Fruit fly (Drosophila melanogaster) whole organism, embryonic: ENCODE results near the gene amos.

Source experiments
- Aef1 ChIP-seq: fragments of 200-800 bp; sonication (Bioruptor generic); IDR thresholded peaks from 3 replicates; pipeline ENCODE4 v1.3.6; 2022; ENCODE audit warnings: missing biosample characterization, missing genetic modification characterization
- CG10321 ChIP-seq: fragments of 200-800 bp; sonication (Bioruptor generic); IDR thresholded peaks from 2 replicates; pipeline ENCODE4 v1.3.6; 2022; ENCODE audit warnings: missing biosample characterization, missing genetic modification characterization
- CG10366 ChIP-seq: fragments of 200-800 bp; sonication (Bioruptor generic); IDR thresholded peaks from 2 replicates; pipeline ENCODE4 v1.3.6; 2022; ENCODE audit warnings: missing biosample characterization, missing genetic modification characterization
- CG12744 ChIP-seq: fragments of 200-800 bp; sonication (Bioruptor generic); optimal IDR thresholded peaks from 2 replicates; lab custom pipeline; 2016; ENCODE audit warnings: missing biosample characterization, missing genetic modification characterization
- CG14667 ChIP-seq: fragments of 200-800 bp; sonication (Bioruptor generic); IDR thresholded peaks from 2 replicates; pipeline ENCODE4 v1.3.6; 2022; ENCODE audit warnings: missing biosample characterization, missing genetic modification characterization
- CG14965 ChIP-seq: fragments of 200-800 bp; sonication (Bioruptor generic); optimal IDR thresholded peaks from 2 replicates; lab custom pipeline; 2016; ENCODE audit warnings: missing biosample characterization, missing genetic modification characterization, borderline replicate concordance
- CG15011 ChIP-seq: fragments of 200-800 bp; sonication (Bioruptor generic); optimal IDR thresholded peaks from 3 replicates; lab custom pipeline; 2018; ENCODE audit warnings: missing biosample characterization, mild to moderate bottlenecking, missing genetic modification characterization
- CG15514 ChIP-seq: fragments of 200-800 bp; sonication (Bioruptor generic); optimal IDR thresholded peaks from 3 replicates; lab custom pipeline; 2017; ENCODE audit warnings: missing biosample characterization, missing genetic modification characterization, mild to moderate bottlenecking, moderate library complexity, missing genetic modification reagents
- CG1647 ChIP-seq: fragments of 200-800 bp; sonication (Bioruptor generic); optimal IDR thresholded peaks from 3 replicates; lab custom pipeline; 2016; ENCODE audit warnings: missing biosample characterization, missing genetic modification characterization
- CG16813 ChIP-seq: fragments of 200-800 bp; sonication (Bioruptor generic); IDR thresholded peaks from 3 replicates; pipeline ENCODE4 v1.3.6; 2022; ENCODE audit warnings: missing biosample characterization, missing genetic modification characterization; ENCODE audit not compliant: partially characterized antibody
- CG18476 ChIP-seq: fragments of 200-800 bp; sonication (Bioruptor generic); optimal IDR thresholded peaks from 2 replicates; lab custom pipeline; 2016; ENCODE audit warnings: missing biosample characterization, mild to moderate bottlenecking, missing genetic modification characterization
- CG2120 ChIP-seq: fragments of 200-800 bp; sonication (Bioruptor generic); optimal IDR thresholded peaks from 3 replicates; lab custom pipeline; 2016; ENCODE audit warnings: missing biosample characterization, missing genetic modification characterization
- CG30020 ChIP-seq: fragments of 200-800 bp; optimal IDR thresholded peaks from 2 replicates; lab custom pipeline; 2019; ENCODE audit warnings: missing biosample characterization, mild to moderate bottlenecking, missing genetic modification characterization, moderate library complexity
- CG33213 ChIP-seq: fragments of 200-800 bp; sonication (Bioruptor generic); optimal IDR thresholded peaks from 3 replicates; lab custom pipeline; 2016; ENCODE audit warnings: missing biosample characterization, missing genetic modification characterization
- CG3407 ChIP-seq: fragments of 200-800 bp; sonication (Bioruptor generic); optimal IDR thresholded peaks from 2 replicates; lab custom pipeline; 2018; ENCODE audit warnings: missing biosample characterization, mild to moderate bottlenecking, missing genetic modification characterization
- CG4328 ChIP-seq: fragments of 200-800 bp; sonication (Bioruptor generic); optimal IDR thresholded peaks from 3 replicates; lab custom pipeline; 2017; ENCODE audit warnings: missing biosample characterization, missing genetic modification reagents, missing genetic modification characterization
- CG4424 ChIP-seq: fragments of 200-800 bp; sonication (Bioruptor generic); optimal IDR thresholded peaks from 3 replicates; lab custom pipeline; 2016; ENCODE audit warnings: missing biosample characterization, missing genetic modification characterization
- CG4617 ChIP-seq: fragments of 200-800 bp; sonication (Bioruptor generic); optimal IDR thresholded peaks from 3 replicates; lab custom pipeline; 2016; ENCODE audit warnings: missing biosample characterization, missing genetic modification characterization, borderline replicate concordance
- CG6791 ChIP-seq: fragments of 200-800 bp; sonication (Bioruptor generic); IDR thresholded peaks from 3 replicates; pipeline ENCODE4 v1.3.6; 2022; ENCODE audit warnings: missing biosample characterization, missing genetic modification characterization; ENCODE audit not compliant: partially characterized antibody
- CG8281 ChIP-seq: fragments of 200-800 bp; sonication (Bioruptor generic); optimal IDR thresholded peaks from 2 replicates; lab custom pipeline; 2018; ENCODE audit warnings: missing biosample characterization, mild to moderate bottlenecking, missing genetic modification characterization, moderate library complexity
- CG8290 ChIP-seq, 3 experiments: fragments of 200-800 bp; sonication (Bioruptor generic); optimal IDR thresholded peaks; 2 replicates each; lab custom pipeline; 2016 to 2019; ENCODE audit warnings: missing biosample characterization in 3 of 3, missing genetic modification characterization in 3 of 3, mild to moderate bottlenecking in 2 of 3, moderate library complexity in 1 of 3
- CG8765 ChIP-seq: fragments of 200-800 bp; sonication (Bioruptor generic); IDR thresholded peaks from 2 replicates; pipeline ENCODE4 v1.3.6; 2022; ENCODE audit warnings: missing biosample characterization, missing genetic modification characterization
- CG9609 ChIP-seq: fragments of 200-800 bp; sonication (Bioruptor generic); optimal IDR thresholded peaks from 3 replicates; lab custom pipeline; 2016; ENCODE audit warnings: missing biosample characterization, missing genetic modification characterization
- CkIIα-i1 ChIP-seq: fragments of 200-800 bp; sonication (Bioruptor generic); IDR thresholded peaks from 2 replicates; pipeline ENCODE4 v1.3.6; 2022; ENCODE audit warnings: missing biosample characterization, missing genetic modification characterization
- D19B ChIP-seq: fragments of 200-800 bp; sonication (Bioruptor generic); optimal IDR thresholded peaks from 2 replicates; lab custom pipeline; 2017; ENCODE audit warnings: missing biosample characterization, mild to moderate bottlenecking, missing genetic modification characterization
- Dll ChIP-seq: fragments of 200-800 bp; sonication (Bioruptor generic); IDR thresholded peaks from 4 replicates; pipeline ENCODE4 v1.3.6; 2022; ENCODE audit warnings: missing biosample characterization, missing genetic modification characterization; ENCODE audit not compliant: partially characterized antibody
- GATAe ChIP-seq: fragments of 200-800 bp; sonication (Bioruptor generic); conservative IDR thresholded peaks from 2 replicates; pipeline ENCODE4 v1.3.6; 2022; ENCODE audit warnings: missing biosample characterization, missing genetic modification characterization
- HLHmδ ChIP-seq: fragments of 200-800 bp; sonication (Bioruptor generic); optimal IDR thresholded peaks from 2 replicates; lab custom pipeline; 2018; ENCODE audit warnings: missing biosample characterization, mild to moderate bottlenecking, missing genetic modification characterization, moderate library complexity
- Hr78 ChIP-seq, 2 experiments: fragments of 200-800 bp in 1 of 2; fragments of >200 bp in 1 of 2; sonication (Bioruptor generic) in 1 of 2; optimal IDR thresholded peaks; 2 replicates each; lab custom pipeline; 2017 to 2019; ENCODE audit warnings: missing biosample characterization in 2 of 2, missing genetic modification characterization in 2 of 2, mild to moderate bottlenecking in 1 of 2, moderate library complexity in 1 of 2
- NC2β ChIP-seq: fragments of 200-800 bp; sonication (Bioruptor generic); optimal IDR thresholded peaks from 2 replicates; lab custom pipeline; 2016; ENCODE audit warnings: missing biosample characterization, missing genetic modification characterization
- NFAT ChIP-seq: fragments of 200-800 bp; sonication (Bioruptor generic); IDR thresholded peaks from 2 replicates; pipeline ENCODE4 v1.3.6; 2022; ENCODE audit warnings: missing biosample characterization, missing genetic modification characterization
- Nf-YA ChIP-seq: fragments of 200-800 bp; sonication (Bioruptor generic); IDR thresholded peaks from 2 replicates; pipeline ENCODE4 v1.3.6; 2022; ENCODE audit warnings: missing biosample characterization, missing genetic modification characterization
- Xbp1 ChIP-seq: fragments of 200-800 bp; sonication (Bioruptor generic); optimal IDR thresholded peaks from 3 replicates; lab custom pipeline; 2016; ENCODE audit warnings: missing biosample characterization, mild to moderate bottlenecking, missing genetic modification characterization
- ab ChIP-seq: fragments of 200-800 bp; sonication (Bioruptor generic); optimal IDR thresholded peaks from 2 replicates; lab custom pipeline; 2016; ENCODE audit warnings: missing biosample characterization, missing genetic modification characterization
- az2 ChIP-seq: fragments of 200-800 bp; sonication (Bioruptor generic); optimal IDR thresholded peaks from 3 replicates; lab custom pipeline; 2016; ENCODE audit warnings: missing biosample characterization, missing genetic modification characterization
- bab2 ChIP-seq: fragments of 200-800 bp; sonication (Bioruptor generic); optimal IDR thresholded peaks from 2 replicates; lab custom pipeline; 2016; ENCODE audit warnings: missing biosample characterization, missing genetic modification characterization
- ci ChIP-seq: fragments of 200-800 bp; sonication (Bioruptor generic); IDR thresholded peaks from 3 replicates; pipeline ENCODE4 v1.3.6; 2022; ENCODE audit warnings: missing biosample characterization, missing genetic modification characterization
- dan ChIP-seq: fragments of 200-800 bp; sonication (Bioruptor generic); IDR thresholded peaks from 2 replicates; pipeline ENCODE4 v1.3.6; 2022; ENCODE audit warnings: missing biosample characterization, missing genetic modification characterization
- dati ChIP-seq: fragments of 200-800 bp; sonication (Bioruptor generic); IDR thresholded peaks from 2 replicates; pipeline ENCODE4 v1.3.6; 2022; ENCODE audit warnings: missing biosample characterization, missing genetic modification characterization
- dmrt11E ChIP-seq: fragments of 200-800 bp; sonication (Bioruptor generic); optimal IDR thresholded peaks from 3 replicates; lab custom pipeline; 2018; ENCODE audit warnings: missing biosample characterization, mild to moderate bottlenecking, missing genetic modification characterization, moderate library complexity
- gem ChIP-seq: fragments of 200-800 bp; sonication (Bioruptor generic); optimal IDR thresholded peaks from 2 replicates; lab custom pipeline; 2019; ENCODE audit warnings: missing biosample characterization, mild to moderate bottlenecking, missing genetic modification characterization, moderate library complexity
- gsb ChIP-seq: fragments of 200-800 bp; sonication (Bioruptor generic); IDR thresholded peaks from 2 replicates; pipeline ENCODE4 v1.3.6; 2022; ENCODE audit warnings: missing biosample characterization, missing genetic modification characterization
- gsb-n ChIP-seq: fragments of 200-800 bp; sonication (Bioruptor generic); optimal IDR thresholded peaks from 3 replicates; lab custom pipeline; 2018; ENCODE audit warnings: missing biosample characterization, mild to moderate bottlenecking, missing genetic modification characterization
- jing ChIP-seq: fragments of 200-800 bp; sonication (Bioruptor generic); optimal IDR thresholded peaks from 2 replicates; lab custom pipeline; 2018; ENCODE audit warnings: missing biosample characterization, mild to moderate bottlenecking, missing genetic modification characterization
- klu ChIP-seq: fragments of 200-800 bp; sonication (Bioruptor generic); IDR thresholded peaks from 2 replicates; pipeline ENCODE4 v1.3.6; 2022; ENCODE audit warnings: missing biosample characterization, missing genetic modification characterization
- nerfin-1 ChIP-seq: fragments of 200-800 bp; sonication (Bioruptor generic); optimal IDR thresholded peaks from 3 replicates; lab custom pipeline; 2019; ENCODE audit warnings: missing biosample characterization, mild to moderate bottlenecking, missing genetic modification characterization, moderate library complexity
- nmo ChIP-seq: fragments of 200-800 bp; sonication (Bioruptor generic); optimal IDR thresholded peaks from 2 replicates; lab custom pipeline; 2018; ENCODE audit warnings: missing biosample characterization, mild to moderate bottlenecking, missing genetic modification characterization, moderate library complexity
- pan ChIP-seq, 4 experiments: fragments of >200 bp in 3 of 4; fragments of 200-800 bp in 1 of 4; sonication (Bioruptor generic) in 1 of 4; optimal IDR thresholded peaks in 3 of 4; IDR thresholded peaks in 1 of 4; 2 replicates each; pipeline versions ENCODE4 v1.3.6 to Lab custom; 2017 to 2022; ENCODE audit warnings: missing biosample characterization in 2 of 4, missing genetic modification characterization in 2 of 4, mixed read lengths in 1 of 4
- z ChIP-seq: fragments of 200-800 bp; sonication (Bioruptor generic); IDR thresholded peaks from 3 replicates; pipeline ENCODE4 v1.3.6; 2022; ENCODE audit warnings: missing biosample characterization, missing genetic modification characterization

amos gene

DNA sequence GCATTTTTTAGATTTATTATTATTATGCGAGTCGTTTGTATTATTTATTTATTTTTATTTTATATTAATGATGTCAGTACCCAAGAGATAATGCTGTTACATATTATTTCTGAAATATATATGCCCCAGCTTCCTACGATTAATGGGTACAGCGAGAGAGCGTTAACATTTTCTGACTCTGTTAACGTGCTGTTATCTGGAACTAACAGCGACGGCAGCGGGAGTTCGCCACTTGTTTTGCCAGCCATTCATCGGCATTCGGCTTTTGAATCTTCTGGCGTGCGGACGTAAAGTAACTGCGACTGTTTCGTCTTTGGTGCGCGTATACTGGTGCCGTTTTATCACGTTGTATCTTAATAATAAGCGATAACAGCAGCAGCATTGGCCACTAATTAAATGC lies 20.3 kb upstream of the amos start, which contains the start of gene MESR3 (continued):
- no peak for TF ChIP-seq gsb
- TF ChIP-seq NFAT (GFP tag; lab: Robert Waterston, UW) = peak; percentile 82
- peak; percentile 68 for TF ChIP-seq CG15514 (GFP tag; lab: Kevin White, UChicago)
- peak; percentile 76 for TF ChIP-seq Xbp1
- peak; percentile 63 for TF ChIP-seq Aef1 (GFP tag; lab: Robert Waterston, UW)
- peak; percentile 76 for TF ChIP-seq HLHmδ (GFP tag; lab: Kevin White, UChicago)
- peak; percentile 46; the same call in 1 of the 2 replicates for TF ChIP-seq CG14667 (GFP tag; lab: Robert Waterston, UW)
- peak; percentile 74 for TF ChIP-seq CG4424 (GFP tag; lab: Kevin White, UChicago)
- peak; percentile 8 for TF ChIP-seq CG30020 (tag; lab: Kevin White, UChicago)
- TF ChIP-seq CG15011 (GFP tag; lab: Kevin White, UChicago) = peak; percentile 10
- no peak for TF ChIP-seq CG9609 (GFP tag; lab: Kevin White, UChicago)
- no peak for TF ChIP-seq CG18476 (GFP tag; lab: Kevin White, UChicago)
- TF ChIP-seq CG10321 (GFP tag; lab: Robert Waterston, UW) = peak; percentile 26; the same call in 1 of the 2 replicates
- 0 out of 3 replicates have a peak, but pooled peaks have one; percentile 30 for TF ChIP-seq z
- TF ChIP-seq pan (optimal IDR thresholded peaks at IDR 0.05; lab: Kevin White, UChicago) = peak in 1 of 2 experiments; percentile 50
- TF ChIP-seq pan (GFP tag; optimal IDR thresholded peaks at IDR 0.05 in 1 of 2, IDR thresholded peaks at IDR 0.05 in 1 of 2) = peak in 1 of 2 experiments; percentile 83
- TF ChIP-seq NC2β (GFP tag; lab: Kevin White, UChicago) = no peak
- no peak for TF ChIP-seq dati (GFP tag; lab: Robert Waterston, UW)
- peak; percentile 46 for TF ChIP-seq CG8290 (GFP tag; optimal IDR thresholded peaks at IDR 0.05; lab: Kevin White, UChicago)
- TF ChIP-seq CG8290 (tag; optimal IDR thresholded peaks at IDR 0.05; lab: Kevin White, UChicago) = no peak
- 0 out of 2 replicates have a peak, but pooled peaks have one; percentile 15 for TF ChIP-seq CG8765 (GFP tag; lab: Robert Waterston, UW)
- TF ChIP-seq klu (GFP tag; lab: Robert Waterston, UW) = no peak
- TF ChIP-seq gem = no peak
- peak; percentile 38; the same call in 1 of the 2 replicates for TF ChIP-seq Nf-YA (GFP tag; lab: Robert Waterston, UW)
- peak; percentile 66 for TF ChIP-seq nerfin-1 (tag; lab: Kevin White, UChicago)
- no peak for TF ChIP-seq CG6791
- no peak for TF ChIP-seq CG3407
- peak; percentile 66 for TF ChIP-seq CG4328 (GFP tag; lab: Kevin White, UChicago)
- TF ChIP-seq gsb-n (tag; lab: Kevin White, UChicago) = no peak
- peak; percentile 34 for TF ChIP-seq dmrt11E (tag; lab: Kevin White, UChicago)
- TF ChIP-seq bab2 (GFP tag; lab: Kevin White, UChicago) = no peak
- TF ChIP-seq ci (GFP tag; lab: Robert Waterston, UW) = peak; percentile 85
- TF ChIP-seq GATAe = no peak
- TF ChIP-seq CG33213 (GFP tag; lab: Kevin White, UChicago) = no peak
- no peak for TF ChIP-seq ab (GFP tag; lab: Kevin White, UChicago)
- no peak; the same call in 2 of the 3 replicates for TF ChIP-seq CG16813 (GFP tag; lab: Robert Waterston, UW)
- peak; percentile 75 for TF ChIP-seq nmo (GFP tag; lab: Kevin White, UChicago)
- no peak for TF ChIP-seq dan
- TF ChIP-seq az2 (GFP tag; lab: Kevin White, UChicago) = peak; percentile 19
- TF ChIP-seq CG14965 (GFP tag; lab: Kevin White, UChicago) = no peak
- peak; percentile 66 for TF ChIP-seq D19B (GFP tag; lab: Kevin White, UChicago)
- peak in 1 of 2 experiments; percentile 40 for TF ChIP-seq Hr78 (GFP tag; optimal IDR thresholded peaks at IDR 0.05; lab: Kevin White, UChicago)
- peak; percentile 72 for TF ChIP-seq CG10366 (GFP tag; lab: Robert Waterston, UW)
- TF ChIP-seq CG12744 (GFP tag; lab: Kevin White, UChicago) = no peak
- TF ChIP-seq CG1647 = no peak
- no peak for TF ChIP-seq jing (GFP tag; lab: Kevin White, UChicago)
- no peak for TF ChIP-seq CkIIα-i1 (GFP tag; lab: Robert Waterston, UW)
- peak; percentile 53 for TF ChIP-seq CG8281
- no peak for TF ChIP-seq Dll (GFP tag; lab: Robert Waterston, UW)
- TF ChIP-seq CG4617 = no peak
- peak; percentile 40 for TF ChIP-seq CG2120 (GFP tag; lab: Kevin White, UChicago)
